Worm (Caenorhabditis elegans) whole organism, late embryonic: ENCODE measurements around the gene F58D12.1.

Experiments used
- C08G9.2 ChIP-seq: sonication (generic microtip); optimal IDR thresholded peaks from 2 replicates; lab custom pipeline; 2016; ENCODE audit warnings: mild to moderate bottlenecking, missing genetic modification characterization, moderate library complexity, missing compliant biosample characterization
- C38D4.7 ChIP-seq: fragments of 200-800 bp; sonication (Bioruptor generic); optimal IDR thresholded peaks from 2 replicates; lab custom pipeline; 2018; ENCODE audit warnings: mild to moderate bottlenecking, missing genetic modification characterization, moderate library complexity, missing compliant biosample characterization
- K09A11.1 ChIP-seq: sonication (generic microtip); optimal IDR thresholded peaks from 2 replicates; lab custom pipeline; 2017; ENCODE audit warnings: antibody characterized with exemption, mild to moderate bottlenecking, missing genetic modification characterization, missing compliant biosample characterization; ENCODE audit not compliant: insufficient read depth
- T23F11.4 ChIP-seq: fragments of 200-800 bp; sonication (Bioruptor generic); optimal IDR thresholded peaks from 2 replicates; lab custom pipeline; 2018; ENCODE audit warnings: mild to moderate bottlenecking, missing genetic modification characterization, missing compliant biosample characterization
- Y22D7AL.16 ChIP-seq: sonication (generic microtip); optimal IDR thresholded peaks from 2 replicates; lab custom pipeline; 2016; ENCODE audit warnings: missing genetic modification characterization, missing compliant biosample characterization
- ama-1 ChIP-seq: fragments of 150-350 bp; optimal IDR thresholded peaks from 2 replicates; lab custom pipeline; 2014
- ceh-19 ChIP-seq: fragments of 200-800 bp; sonication (Bioruptor generic); optimal IDR thresholded peaks from 2 replicates; lab custom pipeline; 2018; ENCODE audit warnings: mild to moderate bottlenecking, missing genetic modification characterization, missing compliant biosample characterization
- ceh-2 ChIP-seq: sonication (generic microtip); optimal IDR thresholded peaks from 2 replicates; lab custom pipeline; 2016; ENCODE audit warnings: missing genotype, missing genetic modification characterization, missing compliant biosample characterization
- ceh-22 ChIP-seq: sonication (generic microtip); optimal IDR thresholded peaks from 2 replicates; lab custom pipeline; 2017; ENCODE audit warnings: missing biosample characterization, missing genetic modification characterization
- ceh-24 ChIP-seq: sonication (generic microtip); optimal IDR thresholded peaks from 2 replicates; lab custom pipeline; 2016; ENCODE audit warnings: mild to moderate bottlenecking, missing genetic modification characterization, missing compliant biosample characterization
- ceh-45 ChIP-seq: fragments of 200-800 bp; sonication (Bioruptor generic); IDR thresholded peaks from 2 replicates; pipeline ENCODE4 v1.3.6; 2022; ENCODE audit warnings: missing genetic modification reagents, missing genetic modification characterization, missing compliant biosample characterization
- ceh-48 ChIP-seq: sonication (generic microtip); optimal IDR thresholded peaks from 2 replicates; lab custom pipeline; 2016; ENCODE audit warnings: missing genetic modification characterization, inconsistent platforms, missing compliant biosample characterization
- che-1 ChIP-seq: sonication (generic microtip); optimal IDR thresholded peaks from 2 replicates; lab custom pipeline; 2016; ENCODE audit warnings: mild to moderate bottlenecking, missing genetic modification characterization, missing compliant biosample characterization
- dmd-4 ChIP-seq: sonication (generic microtip); optimal IDR thresholded peaks from 2 replicates; lab custom pipeline; 2016; ENCODE audit warnings: borderline replicate concordance, missing genetic modification characterization, missing compliant biosample characterization
- eyg-1 ChIP-seq: sonication (generic microtip); optimal IDR thresholded peaks from 2 replicates; lab custom pipeline; 2016; ENCODE audit warnings: missing genotype, missing genetic modification characterization, missing compliant biosample characterization
- fkh-10 ChIP-seq: fragments of 150-350 bp; optimal IDR thresholded peaks from 2 replicates; lab custom pipeline; 2014; ENCODE audit warnings: missing biosample characterization, missing genetic modification reagents, missing genetic modification characterization
- gmeb-2 ChIP-seq: sonication (generic microtip); optimal IDR thresholded peaks from 2 replicates; lab custom pipeline; 2016; ENCODE audit warnings: missing genetic modification characterization, inconsistent platforms, missing compliant biosample characterization
- hlh-15 ChIP-seq: sonication (generic microtip); optimal IDR thresholded peaks from 2 replicates; lab custom pipeline; 2016; ENCODE audit warnings: missing genetic modification characterization, missing compliant biosample characterization
- hlh-8 ChIP-seq: sonication (generic microtip); optimal IDR thresholded peaks from 2 replicates; lab custom pipeline; 2016; ENCODE audit warnings: missing genotype, missing genetic modification characterization, missing compliant biosample characterization
- madf-2 ChIP-seq: sonication (generic microtip); optimal IDR thresholded peaks from 2 replicates; lab custom pipeline; 2017; ENCODE audit warnings: missing genetic modification characterization, missing compliant biosample characterization
- nfya-1 ChIP-seq: sonication (generic microtip); optimal IDR thresholded peaks from 2 replicates; lab custom pipeline; 2017; ENCODE audit warnings: missing genetic modification characterization, mild to moderate bottlenecking, missing compliant biosample characterization, antibody characterized with exemption, moderate library complexity
- nhr-11 ChIP-seq: fragments of 150-350 bp; optimal IDR thresholded peaks from 2 replicates; lab custom pipeline; 2014; ENCODE audit warnings: missing biosample characterization, missing genetic modification characterization
- nhr-232 ChIP-seq: sonication (generic microtip); optimal IDR thresholded peaks from 2 replicates; lab custom pipeline; 2016; ENCODE audit warnings: missing genetic modification characterization, missing compliant biosample characterization
- pax-1 ChIP-seq: fragments of 150-350 bp; optimal IDR thresholded peaks from 2 replicates; lab custom pipeline; 2014; ENCODE audit warnings: missing biosample characterization, missing genetic modification characterization
- pha-2 ChIP-seq: sonication (generic microtip); optimal IDR thresholded peaks from 2 replicates; lab custom pipeline; 2017; ENCODE audit warnings: mild to moderate bottlenecking, missing genetic modification characterization, missing compliant biosample characterization
- pha-4 ChIP-seq: fragments of 150-350 bp; optimal IDR thresholded peaks from 2 replicates; lab custom pipeline; 2018; ENCODE audit warnings: missing biosample characterization, missing genetic modification reagents, missing genetic modification characterization
- rnt-1 ChIP-seq: sonication (generic microtip); optimal IDR thresholded peaks from 2 replicates; lab custom pipeline; 2016; ENCODE audit warnings: missing genetic modification characterization, missing compliant biosample characterization
- syd-9 ChIP-seq: sonication (generic microtip); optimal IDR thresholded peaks from 2 replicates; lab custom pipeline; 2016; ENCODE audit warnings: mild to moderate bottlenecking, missing genetic modification characterization, moderate library complexity, missing compliant biosample characterization
- ttx-3 ChIP-seq: sonication (generic microtip); optimal IDR thresholded peaks from 2 replicates; lab custom pipeline; 2016; ENCODE audit warnings: missing genetic modification reagents, missing genetic modification characterization, missing compliant biosample characterization
- unc-3 ChIP-seq, 2 experiments: fragments of 200-800 bp in 1 of 2; sonication (Bioruptor generic) in 1 of 2; sonication (generic microtip) in 1 of 2; conservative IDR thresholded peaks in 1 of 2; optimal IDR thresholded peaks in 1 of 2; 2 replicates each; pipeline versions ENCODE4 v1.3.6 to Lab custom; 2016 to 2022; ENCODE audit warnings: missing compliant biosample characterization in 2 of 2, missing genetic modification characterization in 2 of 2, missing genetic modification reagents in 1 of 2
- unc-42 ChIP-seq: sonication (generic microtip); optimal IDR thresholded peaks from 2 replicates; lab custom pipeline; 2016; ENCODE audit warnings: missing genotype, missing genetic modification characterization, missing compliant biosample characterization
- unc-55 ChIP-seq: sonication (generic microtip); optimal IDR thresholded peaks from 2 replicates; lab custom pipeline; 2017; ENCODE audit warnings: missing biosample characterization, missing genetic modification reagents, missing genetic modification characterization
- ztf-16 ChIP-seq: sonication (generic microtip); optimal IDR thresholded peaks from 2 replicates; lab custom pipeline; 2017; ENCODE audit warnings: missing genetic modification characterization, missing compliant biosample characterization

The F58D12.1 gene

DNA sequence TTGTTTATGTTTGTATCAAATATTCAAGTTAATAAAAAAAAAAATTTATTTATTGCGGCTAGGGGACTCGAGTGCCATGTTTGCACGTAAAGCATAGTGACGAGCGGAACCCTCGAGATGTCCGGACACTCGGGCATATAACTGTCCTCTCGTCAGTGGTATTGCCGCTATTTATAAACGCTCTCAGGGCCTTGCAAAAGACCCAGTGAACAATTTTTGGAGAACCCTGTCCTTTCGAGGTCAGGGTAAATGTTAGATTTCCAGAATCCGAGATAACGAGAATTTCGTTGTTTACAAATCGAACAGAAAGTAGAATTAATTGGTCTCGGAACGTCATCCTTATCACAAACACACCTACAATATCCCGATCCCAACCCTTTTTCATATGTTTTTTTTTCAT lies 43.0 kb downstream of the F58D12.1 start, which contains the start of gene D1086.3:
D1086.3 (plus strand) TSS at position 390 of the 400 bp plus-strand sequence.
- peak; percentile 72 for TF ChIP-seq ama-1 (lab: Kevin White, UChicago)
- no peak for TF ChIP-seq unc-42 (tag; lab: Kevin White, UChicago)
- no peak for TF ChIP-seq pha-2
- TF ChIP-seq hlh-15 (tag; lab: Kevin White, UChicago), result no peak
- TF ChIP-seq, all 69 proteins: peak for 1

DNA sequence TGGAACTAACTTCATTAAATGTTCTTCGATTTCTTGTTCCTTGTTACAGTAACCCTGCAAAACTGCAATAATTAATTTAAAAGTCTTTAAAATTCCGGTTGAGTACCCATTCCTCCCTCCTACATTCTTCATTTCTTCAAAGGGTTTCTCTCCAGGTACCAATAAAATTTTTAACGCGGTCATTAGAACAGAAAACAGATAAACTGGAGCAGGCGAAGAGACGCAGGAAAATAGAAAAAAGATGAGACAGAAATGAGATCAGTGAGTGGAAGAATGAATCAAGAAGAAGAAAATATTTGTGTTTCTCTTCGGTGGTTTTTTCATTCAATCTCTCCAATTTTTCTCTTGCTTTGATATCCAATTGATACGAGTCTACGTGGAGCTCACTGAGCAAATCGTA lies 44.4 kb downstream of the F58D12.1 start, which contains the start of gene D1086.8:
D1086.8 (plus strand) TSS at position 301 of the 400 bp plus-strand sequence.
- TF ChIP-seq nfya-1 (tag; lab: Kevin White, UChicago) (no peak), Y22D7AL.16 (no peak), hlh-8 (no peak), ztf-16 (tag; lab: Kevin White, UChicago) (no peak), C38D4.7 (GFP tag; lab: Kevin White, UChicago) (no peak), gmeb-2 (tag; lab: Kevin White, UChicago) (no peak), unc-3 (GFP tag; conservative IDR thresholded peaks at IDR 0.05; lab: Robert Waterston, UW) (no peak), unc-3 (tag; optimal IDR thresholded peaks at IDR 0.05; lab: Kevin White, UChicago) (no peak), ceh-48 (tag; lab: Kevin White, UChicago) (no peak), ama-1 (lab: Kevin White, UChicago) (no peak), nhr-11 (tag; lab: Kevin White, UChicago) (no peak), K09A11.1 (no peak)

DNA sequence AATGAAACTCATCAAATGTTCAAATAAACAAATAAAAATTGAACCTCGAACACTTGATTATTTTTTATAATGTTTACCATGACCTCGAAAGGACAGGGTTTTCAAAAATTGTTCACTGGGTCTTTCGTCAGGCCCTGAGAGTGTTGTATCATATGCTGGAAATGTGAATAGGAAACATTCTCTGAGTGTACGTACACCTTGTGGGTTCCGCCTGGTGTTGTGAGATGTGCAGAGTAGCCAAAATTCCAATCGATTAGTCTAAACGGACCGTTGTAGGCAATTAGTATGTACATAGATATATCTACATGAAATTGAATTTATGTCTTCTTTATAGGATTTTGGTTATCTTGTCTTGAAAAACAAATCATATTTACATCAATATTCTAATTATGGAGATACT lies 45.2 kb downstream of the F58D12.1 start:
- TF ChIP-seq pha-4 (tag; lab: Kevin White, UChicago) (no peak), dmd-4 (tag; lab: Kevin White, UChicago) (no peak), ceh-2 (tag; lab: Kevin White, UChicago) (no peak), T23F11.4 (no peak)

DNA sequence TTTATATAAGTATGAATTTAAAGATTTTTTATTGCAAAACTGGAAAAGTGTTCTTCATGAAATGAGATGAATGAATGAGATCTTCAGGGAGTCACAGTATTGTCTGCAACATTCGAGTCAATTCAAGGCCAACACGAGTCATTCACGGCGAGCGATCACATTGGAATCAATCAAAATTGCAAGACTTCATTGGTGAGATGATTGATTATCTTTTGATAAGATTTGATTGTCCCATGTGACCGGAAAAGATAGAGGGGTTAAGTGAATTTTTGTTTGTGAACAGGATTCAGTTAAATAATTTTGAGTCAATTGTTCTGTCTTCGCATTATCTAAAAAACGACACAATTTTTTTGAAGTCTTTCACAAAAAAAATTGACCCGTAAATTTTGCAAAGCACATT lies 45.6 kb downstream of the F58D12.1 start:
- no peak for TF ChIP-seq fkh-10
- TF ChIP-seq pax-1 (tag; lab: Kevin White, UChicago), result no peak
- TF ChIP-seq unc-55 (GFP tag; lab: Kevin White, UChicago), result peak; percentile 9

DNA sequence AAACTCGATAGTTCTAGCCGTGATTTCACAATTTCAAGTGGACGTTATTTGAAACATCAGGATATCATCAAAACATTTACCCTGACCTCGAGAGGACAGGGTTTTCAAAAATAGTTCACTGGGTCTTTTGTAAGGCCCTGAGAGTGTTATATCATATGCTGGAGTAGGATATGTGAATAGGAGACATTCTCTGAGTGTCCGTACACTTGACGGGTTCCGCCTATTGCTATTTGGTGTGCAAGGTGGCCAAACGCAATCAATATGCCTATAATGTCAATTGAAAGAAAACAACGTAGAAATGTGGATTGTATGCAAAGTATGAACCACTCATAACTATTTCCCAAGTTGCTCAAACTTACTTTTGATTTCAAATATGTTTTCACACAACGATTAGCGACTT lies 48.0 kb downstream of the F58D12.1 start:
- TF ChIP-seq dmd-4 (tag; lab: Kevin White, UChicago) (no peak), eyg-1 (no peak), ceh-19 (GFP tag; lab: Kevin White, UChicago) (no peak), ceh-45 (no peak), syd-9 (no peak), madf-2 (no peak), ceh-22 (tag; lab: Kevin White, UChicago) (no peak), unc-3 (GFP tag; conservative IDR thresholded peaks at IDR 0.05; lab: Robert Waterston, UW) (no peak), unc-3 (tag; optimal IDR thresholded peaks at IDR 0.05; lab: Kevin White, UChicago) (no peak), unc-42 (tag; lab: Kevin White, UChicago) (no peak), ceh-48 (tag; lab: Kevin White, UChicago) (no peak), rnt-1 (no peak), unc-55 (GFP tag; lab: Kevin White, UChicago) (no peak), ceh-24 (tag; lab: Kevin White, UChicago) (no peak), C08G9.2 (tag; lab: Kevin White, UChicago) (no peak), che-1 (no peak)

DNA sequence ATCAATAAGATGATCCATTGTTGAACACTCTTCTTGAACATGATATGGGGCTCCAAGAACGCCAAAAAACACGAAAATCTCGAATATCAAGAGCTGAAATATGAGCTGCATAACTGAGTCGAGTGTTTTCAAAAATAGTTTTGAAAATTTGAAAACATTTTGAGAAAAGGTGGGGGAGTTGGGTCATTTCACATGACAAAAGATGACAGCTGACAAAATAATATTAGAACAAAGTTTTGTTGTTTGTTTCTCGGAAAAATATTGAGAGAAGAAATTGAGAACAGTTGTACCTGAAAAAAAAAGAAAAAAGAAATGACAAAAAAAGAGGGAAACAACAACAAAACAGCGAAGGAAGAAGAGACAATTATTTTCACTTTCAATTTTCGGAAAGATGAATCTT lies 49.1 kb downstream of the F58D12.1 start, which contains the start of the genes D1086.2 and D1086.1:
D1086.2 (minus strand) TSS at position 150 of the 400 bp plus-strand sequence.
D1086.1 (plus strand) TSS at position 340 of the 400 bp plus-strand sequence.
- TF ChIP-seq ceh-2 (tag; lab: Kevin White, UChicago) (no peak), eyg-1 (no peak), nhr-232 (no peak), unc-3 (GFP tag; conservative IDR thresholded peaks at IDR 0.05; lab: Robert Waterston, UW) (no peak), unc-3 (tag; optimal IDR thresholded peaks at IDR 0.05; lab: Kevin White, UChicago) (no peak), ztf-16 (tag; lab: Kevin White, UChicago) (no peak), T23F11.4 (no peak), unc-55 (GFP tag; lab: Kevin White, UChicago) (no peak), Y22D7AL.16 (no peak), ttx-3 (tag; lab: Kevin White, UChicago) (no peak)
